Worm (Caenorhabditis elegans) whole organism, L2 larva: ENCODE measurements around the gene C06E4.3.
"Not testable (repeated sequence)": the region's sequence is repeated elsewhere in the genome, so short reads cannot be mapped to it uniquely, and the experiment has no call there.

Experiments used
- C34F6.9 ChIP-seq: fragments of 150-350 bp; optimal IDR thresholded peaks from 2 replicates; lab custom pipeline; 2014; ENCODE audit warnings: missing biosample characterization, missing genetic modification characterization
- F13H6.1 ChIP-seq: sonication (generic microtip); optimal IDR thresholded peaks from 2 replicates; lab custom pipeline; 2016; ENCODE audit warnings: missing genetic modification characterization, missing compliant biosample characterization
- R02D3.7 ChIP-seq: fragments of 150-350 bp; optimal IDR thresholded peaks from 2 replicates; lab custom pipeline; 2014; ENCODE audit warnings: missing biosample characterization, missing genetic modification characterization
- Y55F3AM.14 ChIP-seq: fragments of 200-800 bp; sonication (Bioruptor generic); optimal IDR thresholded peaks from 2 replicates; lab custom pipeline; 2018; ENCODE audit warnings: mild to moderate bottlenecking, missing genetic modification characterization, missing compliant biosample characterization
- ZK546.5 ChIP-seq: sonication (generic microtip); optimal IDR thresholded peaks from 2 replicates; lab custom pipeline; 2017; ENCODE audit warnings: missing biosample characterization, missing genetic modification characterization
- aly-2 ChIP-seq: fragments of 150-350 bp; optimal IDR thresholded peaks from 2 replicates; lab custom pipeline; 2014; ENCODE audit warnings: missing biosample characterization, missing genetic modification characterization
- ama-1 ChIP-seq: fragments of 150-350 bp; optimal IDR thresholded peaks from 2 replicates; lab custom pipeline; 2018; ENCODE audit warnings: inconsistent platforms
- blmp-1 ChIP-seq: sonication (generic microtip); optimal IDR thresholded peaks from 2 replicates; lab custom pipeline; 2017; ENCODE audit warnings: missing genetic modification characterization, mild to moderate bottlenecking, missing compliant biosample characterization, antibody characterized with exemption, moderate library complexity; ENCODE audit not compliant: insufficient read depth
- ceh-82 ChIP-seq: fragments of 150-350 bp; optimal IDR thresholded peaks from 2 replicates; lab custom pipeline; 2014; ENCODE audit warnings: missing biosample characterization, missing genetic modification characterization
- crh-2 ChIP-seq: sonication (generic microtip); optimal IDR thresholded peaks from 2 replicates; lab custom pipeline; 2017; ENCODE audit warnings: missing biosample characterization, missing genetic modification characterization
- egl-27 ChIP-seq: sonication (generic microtip); optimal IDR thresholded peaks from 3 replicates; lab custom pipeline; 2017; ENCODE audit warnings: missing biosample characterization, missing genetic modification reagents, missing genetic modification characterization
- elt-1 ChIP-seq: fragments of 150-350 bp; optimal IDR thresholded peaks from 2 replicates; lab custom pipeline; 2014; ENCODE audit warnings: missing biosample characterization, missing genetic modification characterization
- elt-3 ChIP-seq: sonication (generic microtip); optimal IDR thresholded peaks from 2 replicates; lab custom pipeline; 2017; ENCODE audit warnings: missing biosample characterization, missing genetic modification characterization
- fos-1 ChIP-seq: fragments of 150-350 bp; optimal IDR thresholded peaks from 2 replicates; lab custom pipeline; 2014; ENCODE audit warnings: missing biosample characterization, missing genetic modification characterization
- gmeb-1 ChIP-seq: fragments of 150-350 bp; optimal IDR thresholded peaks from 2 replicates; lab custom pipeline; 2014; ENCODE audit warnings: missing biosample characterization, missing genetic modification characterization
- lin-11 ChIP-seq: fragments of 150-350 bp; sonication (generic microtip); optimal IDR thresholded peaks from 2 replicates; lab custom pipeline; 2014; ENCODE audit warnings: missing biosample characterization, missing genetic modification characterization, inconsistent platforms, mixed read lengths
- lin-13 ChIP-seq: fragments of 150-350 bp; optimal IDR thresholded peaks from 2 replicates; lab custom pipeline; 2014; ENCODE audit warnings: missing biosample characterization, missing genetic modification reagents, missing genetic modification characterization
- mab-5 ChIP-seq: fragments of 150-350 bp; optimal IDR thresholded peaks from 2 replicates; lab custom pipeline; 2014; ENCODE audit warnings: missing biosample characterization, missing genetic modification characterization
- mbf-1 ChIP-seq: sonication (generic microtip); optimal IDR thresholded peaks from 2 replicates; lab custom pipeline; 2017; ENCODE audit warnings: missing biosample characterization, missing genetic modification characterization
- mdl-1 ChIP-seq, 2 experiments: fragments of 150-350 bp in 1 of 2; sonication (generic microtip) in 1 of 2; optimal IDR thresholded peaks; 2 replicates each; lab custom pipeline; 2017; ENCODE audit warnings: missing biosample characterization in 2 of 2, missing genetic modification characterization in 2 of 2
- nhr-10 ChIP-seq: sonication (generic microtip); optimal IDR thresholded peaks from 2 replicates; lab custom pipeline; 2017; ENCODE audit warnings: missing biosample characterization, missing genetic modification characterization
- nhr-11 ChIP-seq: fragments of 150-350 bp; optimal IDR thresholded peaks from 2 replicates; lab custom pipeline; 2014; ENCODE audit warnings: missing biosample characterization, missing genetic modification characterization
- nhr-12 ChIP-seq: fragments of 150-350 bp; optimal IDR thresholded peaks from 2 replicates; lab custom pipeline; 2014; ENCODE audit warnings: missing biosample characterization, missing genetic modification characterization
- nhr-129 ChIP-seq: fragments of 150-350 bp; optimal IDR thresholded peaks from 2 replicates; lab custom pipeline; 2014; ENCODE audit warnings: missing biosample characterization, missing genetic modification characterization
- nhr-21 ChIP-seq: fragments of 150-350 bp; optimal IDR thresholded peaks from 2 replicates; lab custom pipeline; 2014; ENCODE audit warnings: missing biosample characterization, missing genetic modification characterization
- nhr-6 ChIP-seq: fragments of 150-350 bp; optimal IDR thresholded peaks from 2 replicates; lab custom pipeline; 2014; ENCODE audit warnings: missing biosample characterization, missing genetic modification characterization
- sma-3 ChIP-seq: sonication (generic microtip); optimal IDR thresholded peaks from 2 replicates; lab custom pipeline; 2016; ENCODE audit warnings: missing genetic modification reagents, missing genetic modification characterization, missing compliant biosample characterization
- sma-9 ChIP-seq, 2 experiments: fragments of 150-350 bp in 1 of 2; sonication (generic microtip) in 1 of 2; optimal IDR thresholded peaks; 2 replicates each; lab custom pipeline; 2014 to 2016; ENCODE audit warnings: missing genetic modification characterization in 2 of 2, mild to moderate bottlenecking in 1 of 2, missing biosample characterization in 1 of 2, missing compliant biosample characterization in 1 of 2, missing genetic modification reagents in 1 of 2, moderate library complexity in 1 of 2
- snpc-4 ChIP-seq: fragments of 150-350 bp; optimal IDR thresholded peaks from 2 replicates; lab custom pipeline; 2014; ENCODE audit warnings: missing biosample characterization, missing genetic modification characterization
- unc-55 ChIP-seq: fragments of 150-350 bp; sonication (generic microtip); optimal IDR thresholded peaks from 3 replicates; lab custom pipeline; 2014; ENCODE audit warnings: missing biosample characterization, missing genetic modification reagents, missing genetic modification characterization
- ztf-1 ChIP-seq: fragments of 200-800 bp; sonication (Bioruptor generic); conservative IDR thresholded peaks from 2 replicates; pipeline ENCODE4 v1.3.6; 2022; ENCODE audit warnings: missing genetic modification characterization, missing compliant biosample characterization
- ztf-11 ChIP-seq: sonication (generic microtip); optimal IDR thresholded peaks from 2 replicates; lab custom pipeline; 2017; ENCODE audit warnings: missing biosample characterization, missing genetic modification characterization

C06E4.3 gene

ce11 chrIV:7247243-7247642, 13.4 kb upstream of the C06E4.3 start, which contains the start of gene D2024.1:
Gene D2024.1 (plus strand): TSS chrIV:7247543.
- TF ChIP-seq elt-1, aly-2, R02D3.7 (tag; lab: Kevin White, UChicago): not testable (repeated sequence)
- TF ChIP-seq, all 48 proteins: peak for 0; not testable (repeated sequence) for 48

ce11 chrIV:7250158-7250557, 10.5 kb upstream of the C06E4.3 start, which contains the start of gene D2024.18:
Gene D2024.18 (plus strand): TSS chrIV:7250458.
- TF ChIP-seq ZK546.5 (tag; lab: Kevin White, UChicago) (no peak), ztf-1 (GFP tag; lab: Robert Waterston, UW) (no peak), elt-1 (tag; lab: Kevin White, UChicago) (no peak), nhr-129 (tag; lab: Kevin White, UChicago) (no peak), sma-9 (GFP tag; optimal IDR thresholded peaks at IDR 0.05; lab: Kevin White, UChicago) (no peak), sma-9 (tag; optimal IDR thresholded peaks at IDR 0.05; lab: Kevin White, UChicago) (no peak)

ce11 chrIV:7253271-7253670, 7.4 kb upstream of the C06E4.3 start:
- TF ChIP-seq snpc-4 (peak; percentile 50), gmeb-1 (tag; lab: Kevin White, UChicago) (no peak)

- TF ChIP-seq crh-2 (tag; lab: Kevin White, UChicago); egl-27 (tag; lab: Kevin White, UChicago); elt-3: not testable (repeated sequence)
Observed at ce11 chrIV:7254690-7255089, 6.0 kb upstream of the C06E4.3 start, which contains the start of gene C06E4.5. Gene C06E4.5 (plus strand): TSS chrIV:7254990.

- TF ChIP-seq ama-1 (lab: Kevin White, UChicago) (no peak), lin-11 (no peak), unc-55 (GFP tag; lab: Kevin White, UChicago) (peak; percentile 59), fos-1 (peak; percentile 71), sma-9 (GFP tag; optimal IDR thresholded peaks at IDR 0.05; lab: Kevin White, UChicago) (peak; percentile 77), sma-9 (tag; optimal IDR thresholded peaks at IDR 0.05; lab: Kevin White, UChicago) (no peak), egl-27 (tag; lab: Kevin White, UChicago) (peak; percentile 32), nhr-6 (tag; lab: Kevin White, UChicago) (no peak), gmeb-1 (tag; lab: Kevin White, UChicago) (peak; percentile 44), mdl-1 (tag; optimal IDR thresholded peaks at IDR 0.05; lab: Kevin White, UChicago) (peak in 1 of 2 experiments; percentile 10)
Observed at ce11 chrIV:7258253-7258652, 2.4 kb upstream of the C06E4.3 start, which contains the start of gene C06E4.6. Gene C06E4.6 (minus strand): TSS chrIV:7258303.

ce11 chrIV:7263137-7263536, 2.5 kb downstream of the C06E4.3 start, which contains the start of gene glb-2:
Gene glb-2 (minus strand): TSS chrIV:7263237.
- TF ChIP-seq lin-13 (GFP tag; lab: Kevin White, UChicago) (no peak), elt-1 (tag; lab: Kevin White, UChicago) (no peak), nhr-11 (tag; lab: Kevin White, UChicago) (no peak), C34F6.9 (tag; lab: Kevin White, UChicago) (no peak), ztf-11 (tag; lab: Kevin White, UChicago) (no peak), sma-3 (GFP tag; lab: Kevin White, UChicago) (no peak), blmp-1 (no peak), fos-1 (no peak), nhr-6 (tag; lab: Kevin White, UChicago) (no peak), nhr-12 (tag; lab: Kevin White, UChicago) (no peak), egl-27 (tag; lab: Kevin White, UChicago) (no peak), Y55F3AM.14 (no peak), unc-55 (GFP tag; lab: Kevin White, UChicago) (no peak), mab-5 (tag; lab: Kevin White, UChicago) (no peak), F13H6.1 (tag; lab: Kevin White, UChicago) (no peak), nhr-10 (no peak), nhr-21 (tag; lab: Kevin White, UChicago) (no peak), gmeb-1 (tag; lab: Kevin White, UChicago) (no peak), ceh-82 (tag; lab: Kevin White, UChicago) (no peak), mbf-1 (tag; lab: Kevin White, UChicago) (no peak)
- TF ChIP-seq, all 48 proteins: peak for 0
